Worm (Caenorhabditis elegans) whole organism, L3 larva: Measurements from ENCODE around the gene lido-8.

Experiments used
- fkh-10 ChIP-seq: sonication (generic microtip); optimal IDR thresholded peaks from 2 replicates; lab custom pipeline; 2017; ENCODE audit warnings: missing biosample characterization, missing genetic modification reagents, missing genetic modification characterization
- lin-15B ChIP-seq: fragments of 150-350 bp; optimal IDR thresholded peaks from 2 replicates; lab custom pipeline; 2014; ENCODE audit warnings: missing biosample characterization, missing genetic modification characterization
- nhr-28 ChIP-seq: fragments of 150-350 bp; optimal IDR thresholded peaks from 2 replicates; lab custom pipeline; 2014; ENCODE audit warnings: missing biosample characterization, missing genetic modification characterization
- skn-1 ChIP-seq: fragments of 150-350 bp; optimal IDR thresholded peaks from 2 replicates; lab custom pipeline; 2014; ENCODE audit warnings: missing biosample characterization, missing genetic modification characterization
- tbx-2 ChIP-seq: sonication (generic microtip); optimal IDR thresholded peaks from 2 replicates; lab custom pipeline; 2016; ENCODE audit warnings: mild to moderate bottlenecking, missing genetic modification characterization, missing compliant biosample characterization

- TF ChIP-seq lin-15B (tag; lab: Kevin White, UChicago) (no peak), skn-1 (tag; lab: Kevin White, UChicago) (no peak), nhr-28 (tag; lab: Kevin White, UChicago) (no peak), fkh-10 (no peak), tbx-2 (tag; lab: Kevin White, UChicago) (no peak)
Measured at ce11 chrII:2963619-2964018, 33.2 kb upstream of the lido-8 start.
